Worm (Caenorhabditis elegans): Measurements from ENCODE around the gene str-256.

ce11 chrV:484285-484890, 16.7 kb downstream of the str-256 start, which contains the start of gene nhr-212:
- TF ChIP-seq snpc-4 (tag; optimal IDR thresholded peaks at IDR 0.05) (no peak), lin-39 (tag; optimal IDR thresholded peaks at IDR 0.05) (no peak), unc-62 (GFP tag; optimal IDR thresholded peaks at IDR 0.05) (no peak), nhr-28 (tag; optimal IDR thresholded peaks at IDR 0.05) (no peak)

All from whole organism, L3 larva.